Worm (Caenorhabditis elegans): ENCODE data around the gene srab-20.

- TF ChIP-seq nhr-237 (tag; optimal IDR thresholded peaks at IDR 0.05) (no peak), aly-2 (tag; optimal IDR thresholded peaks at IDR 0.05) (no peak), nhr-77 (tag; optimal IDR thresholded peaks at IDR 0.05) (no peak), ceh-82 (tag; optimal IDR thresholded peaks at IDR 0.05) (no peak), ama-1 (optimal IDR thresholded peaks at IDR 0.05) (no peak), ztf-11 (tag; optimal IDR thresholded peaks at IDR 0.05) (no peak), snpc-4 (tag; optimal IDR thresholded peaks at IDR 0.05) (peak; percentile 69), jun-1 (tag; optimal IDR thresholded peaks at IDR 0.05) (peak; percentile 82), elt-1 (tag; optimal IDR thresholded peaks at IDR 0.05) (peak; percentile 64), nhr-23 (tag; optimal IDR thresholded peaks at IDR 0.05) (peak; percentile 95)
Observed at ce11 chrV:3391005-3391404, 37.8 kb upstream of the srab-20 start.

Measured in whole organism, L3 larva.